Fruit fly (Drosophila melanogaster) whole organism, adult: ENCODE results near the gene pdgy.

Source experiments
- CG11617 ChIP-seq: fragments of 200-800 bp; sonication (Bioruptor generic); optimal IDR thresholded peaks from 2 replicates; lab custom pipeline; 2017; ENCODE audit warnings: mild to moderate bottlenecking, missing biosample characterization, missing genetic modification reagents, missing genetic modification characterization
- CG1620 ChIP-seq: fragments of 200-800 bp; sonication (Bioruptor generic); optimal IDR thresholded peaks from 2 replicates; lab custom pipeline; 2016; ENCODE audit warnings: missing biosample characterization, missing genetic modification characterization
- CG33017 ChIP-seq: fragments of 200-800 bp; sonication (Bioruptor generic); optimal IDR thresholded peaks from 2 replicates; lab custom pipeline; 2018; ENCODE audit warnings: missing biosample characterization, mild to moderate bottlenecking, missing genetic modification characterization, moderate library complexity
- Mnt ChIP-seq: fragments of 200-800 bp; sonication (Bioruptor generic); optimal IDR thresholded peaks from 2 replicates; lab custom pipeline; 2016; ENCODE audit warnings: missing biosample characterization, mild to moderate bottlenecking, missing genetic modification characterization
- kay ChIP-seq: fragments of 200-800 bp; sonication (Bioruptor generic); peaks from one replicate; lab custom pipeline; 2016; ENCODE audit warnings: missing biosample characterization, missing genetic modification characterization, borderline replicate concordance
- ovo ChIP-seq: fragments of 200-800 bp; sonication (Bioruptor generic); optimal IDR thresholded peaks from 2 replicates; lab custom pipeline; 2016; ENCODE audit warnings: missing biosample characterization, missing genetic modification characterization
- pad ChIP-seq: fragments of 200-800 bp; sonication (Bioruptor generic); optimal IDR thresholded peaks from 3 replicates; lab custom pipeline; 2017; ENCODE audit warnings: missing biosample characterization, missing genetic modification characterization, mild to moderate bottlenecking, moderate library complexity, missing genetic modification reagents
- tj ChIP-seq: fragments of 200-800 bp; sonication (Bioruptor generic); optimal IDR thresholded peaks from 3 replicates; lab custom pipeline; 2017; ENCODE audit warnings: missing biosample characterization, mild to moderate bottlenecking, missing genetic modification characterization, moderate library complexity
- toe ChIP-seq: fragments of 200-800 bp; sonication (Bioruptor generic); optimal IDR thresholded peaks from 2 replicates; lab custom pipeline; 2016; ENCODE audit warnings: missing biosample characterization, missing genetic modification characterization

DNA sequence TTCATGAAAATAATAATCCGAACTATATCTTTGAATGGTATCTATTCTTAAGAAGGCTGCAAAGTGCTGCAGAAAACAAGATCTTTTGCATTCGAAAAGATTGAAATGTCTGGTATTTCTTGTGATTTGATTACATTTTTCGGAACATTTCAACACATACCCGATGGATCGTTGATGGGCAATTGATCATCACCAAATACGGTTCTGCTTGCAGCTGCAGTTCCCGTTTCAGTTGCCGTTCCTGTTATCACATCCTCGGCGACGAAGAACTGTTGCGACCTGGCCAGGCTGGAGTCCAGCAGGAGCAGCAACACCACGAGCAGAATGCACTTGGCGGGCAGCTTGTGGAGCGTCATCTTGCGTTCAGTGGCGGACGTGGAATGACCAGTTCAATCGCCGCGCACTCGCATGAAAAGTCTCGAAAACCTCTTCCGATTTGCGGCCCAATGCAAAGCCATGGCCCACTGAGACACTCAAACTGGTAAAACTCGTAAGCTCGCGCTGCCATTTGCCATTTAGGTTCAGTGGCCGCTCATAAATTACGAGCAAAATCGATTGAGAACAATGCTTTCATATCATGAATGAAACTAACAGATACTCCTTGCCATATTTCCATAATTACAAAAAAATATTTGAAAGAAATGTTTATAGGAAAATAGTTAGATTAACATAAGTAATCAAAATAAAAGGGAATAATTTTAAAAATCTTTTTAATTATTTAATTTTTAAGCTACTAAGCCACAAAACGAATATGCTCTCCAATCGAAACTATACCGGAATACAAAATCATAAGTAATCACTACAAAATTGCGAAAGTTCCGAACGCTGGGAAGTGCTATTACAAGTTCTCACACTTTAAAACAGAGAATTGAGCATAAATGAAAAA is 42.6 kb downstream of the pdgy start, which contains the start of gene CG14406:
- TF ChIP-seq pad (GFP tag; lab: Kevin White, UChicago): no peak
- TF ChIP-seq ovo (GFP tag; lab: Kevin White, UChicago): no peak
- no peak for TF ChIP-seq Mnt (GFP tag; lab: Kevin White, UChicago)
- no peak for TF ChIP-seq CG1620 (GFP tag; lab: Kevin White, UChicago)
- TF ChIP-seq tj: no peak
- no peak for TF ChIP-seq kay (GFP tag; lab: Kevin White, UChicago)
- TF ChIP-seq toe (GFP tag; lab: Kevin White, UChicago): no peak
- no peak for TF ChIP-seq CG11617 (GFP tag; lab: Kevin White, UChicago)
- TF ChIP-seq CG33017 (tag; lab: Kevin White, UChicago): no peak
